Fruit fly (Drosophila melanogaster) whole organism, embryonic: ENCODE measurements around the gene CG32984.
A peak's percentile ranks its signal among the peaks of the same experiment; 100 is the strongest.

Experiments
- Bdp1 ChIP-seq: fragments of 200-800 bp; sonication (Bioruptor generic); optimal IDR thresholded peaks from 3 replicates; lab custom pipeline; 2016; ENCODE audit warnings: missing biosample characterization, missing genetic modification characterization
- CG10209 ChIP-seq: fragments of 200-800 bp; sonication (Bioruptor generic); optimal IDR thresholded peaks from 3 replicates; lab custom pipeline; 2017; ENCODE audit warnings: missing biosample characterization, mild to moderate bottlenecking, missing genetic modification characterization, missing genetic modification reagents
- CG11085 ChIP-seq: fragments of 200-800 bp; sonication (Bioruptor generic); IDR thresholded peaks from 2 replicates; pipeline ENCODE4 v1.3.6; 2022; ENCODE audit warnings: missing biosample characterization, missing genetic modification characterization
- CG11247 ChIP-seq: fragments of 200-800 bp; sonication (Bioruptor generic); IDR thresholded peaks from 2 replicates; pipeline ENCODE4 v1.3.6; 2022; ENCODE audit warnings: missing biosample characterization, missing genetic modification characterization
- CG11456 ChIP-seq: fragments of 200-800 bp; sonication (Bioruptor generic); IDR thresholded peaks from 3 replicates; pipeline ENCODE4 v1.3.6; 2022; ENCODE audit warnings: missing biosample characterization, missing genetic modification characterization
- CG12219 ChIP-seq: fragments of 200-800 bp; sonication (Bioruptor generic); optimal IDR thresholded peaks from 3 replicates; lab custom pipeline; 2018; ENCODE audit warnings: missing biosample characterization, mild to moderate bottlenecking, missing genetic modification characterization
- CG1233 ChIP-seq: fragments of 200-800 bp; sonication (Bioruptor generic); optimal IDR thresholded peaks from 4 replicates; lab custom pipeline; 2018; ENCODE audit warnings: missing biosample characterization, mild to moderate bottlenecking, missing genetic modification characterization
- CG12769 ChIP-seq: fragments of 200-800 bp; sonication (Bioruptor generic); optimal IDR thresholded peaks from 2 replicates; lab custom pipeline; 2019; ENCODE audit warnings: missing biosample characterization, mild to moderate bottlenecking, missing genetic modification characterization, moderate library complexity
- CG16813 ChIP-seq: fragments of 200-800 bp; sonication (Bioruptor generic); IDR thresholded peaks from 3 replicates; pipeline ENCODE4 v1.3.6; 2022; ENCODE audit warnings: missing biosample characterization, missing genetic modification characterization; ENCODE audit not compliant: partially characterized antibody
- CG17829 ChIP-seq: fragments of 200-800 bp; optimal IDR thresholded peaks from 2 replicates; lab custom pipeline; 2019; ENCODE audit warnings: missing biosample characterization, mild to moderate bottlenecking, missing genetic modification characterization, moderate library complexity
- CG18011 ChIP-seq: fragments of 200-800 bp; sonication (Bioruptor generic); optimal IDR thresholded peaks from 2 replicates; lab custom pipeline; 2017; ENCODE audit warnings: missing biosample characterization, missing genetic modification characterization, mild to moderate bottlenecking, moderate library complexity, missing genotype
- CG2678 ChIP-seq: fragments of 200-800 bp; sonication (Bioruptor generic); optimal IDR thresholded peaks from 3 replicates; lab custom pipeline; 2019; ENCODE audit warnings: missing biosample characterization, mild to moderate bottlenecking, missing genetic modification characterization, moderate library complexity
- CG3163 ChIP-seq: fragments of 200-800 bp; sonication (Bioruptor generic); optimal IDR thresholded peaks from 3 replicates; lab custom pipeline; 2016; ENCODE audit warnings: missing biosample characterization, missing genetic modification characterization
- CG34376 ChIP-seq: fragments of 200-800 bp; sonication (Bioruptor generic); optimal IDR thresholded peaks from 2 replicates; lab custom pipeline; 2018; ENCODE audit warnings: missing biosample characterization, mild to moderate bottlenecking, missing genetic modification characterization
- CG4282 ChIP-seq: fragments of 200-800 bp; sonication (Bioruptor generic); optimal IDR thresholded peaks from 2 replicates; lab custom pipeline; 2016; ENCODE audit warnings: missing biosample characterization, missing genetic modification characterization
- CG4404 ChIP-seq: fragments of 200-800 bp; sonication (Bioruptor generic); IDR thresholded peaks from 2 replicates; pipeline ENCODE4 v1.3.6; 2022; ENCODE audit warnings: missing biosample characterization, missing genetic modification characterization
- CG6272 ChIP-seq: fragments of 200-800 bp; sonication (Bioruptor generic); IDR thresholded peaks from 2 replicates; pipeline ENCODE4 v1.3.6; 2022; ENCODE audit warnings: missing biosample characterization, missing genetic modification characterization
- CG6683 ChIP-seq: fragments of 200-800 bp; sonication (Bioruptor generic); optimal IDR thresholded peaks from 2 replicates; lab custom pipeline; 2017; ENCODE audit warnings: missing biosample characterization, mild to moderate bottlenecking, missing genetic modification characterization, missing genetic modification reagents
- CG7963 ChIP-seq: fragments of 200-800 bp; sonication (Bioruptor generic); IDR thresholded peaks from 3 replicates; pipeline ENCODE4 v1.3.6; 2022; ENCODE audit warnings: missing biosample characterization, missing genetic modification characterization; ENCODE audit not compliant: partially characterized antibody
- CG8388 ChIP-seq: fragments of 200-800 bp; sonication (Bioruptor generic); optimal IDR thresholded peaks from 2 replicates; lab custom pipeline; 2019; ENCODE audit warnings: missing biosample characterization, mild to moderate bottlenecking, missing genetic modification characterization, moderate library complexity
- CG8478 ChIP-seq: fragments of >200 bp; optimal IDR thresholded peaks from 2 replicates; lab custom pipeline; 2018
- CHES-1-like ChIP-seq: fragments of 200-800 bp; sonication (Bioruptor generic); optimal IDR thresholded peaks from 2 replicates; lab custom pipeline; 2016; ENCODE audit warnings: missing biosample characterization, missing genetic modification characterization
- D ChIP-seq, 2 experiments: fragments of 200-800 bp in 1 of 2; fragments of >200 bp in 1 of 2; sonication (Bioruptor generic) in 1 of 2; optimal IDR thresholded peaks; 2 replicates in 1 of 2; 3 replicates in 1 of 2; lab custom pipeline; 2017; ENCODE audit warnings: mild to moderate bottlenecking in 1 of 2, missing biosample characterization in 1 of 2, missing genetic modification characterization in 1 of 2, missing genetic modification reagents in 1 of 2
- Fer2 ChIP-seq: fragments of 200-800 bp; sonication (Bioruptor generic); optimal IDR thresholded peaks from 2 replicates; lab custom pipeline; 2018; ENCODE audit warnings: missing biosample characterization, mild to moderate bottlenecking, missing genetic modification characterization, moderate library complexity
- HLH4C ChIP-seq: fragments of 200-800 bp; sonication (Bioruptor generic); IDR thresholded peaks from 3 replicates; pipeline ENCODE4 v1.3.6; 2022; ENCODE audit warnings: missing biosample characterization, missing genetic modification characterization; ENCODE audit not compliant: partially characterized antibody
- Hey ChIP-seq: fragments of 200-800 bp; sonication (Bioruptor generic); optimal IDR thresholded peaks from 3 replicates; lab custom pipeline; 2018; ENCODE audit warnings: missing biosample characterization, mild to moderate bottlenecking, missing genetic modification characterization
- Hmx ChIP-seq: fragments of 200-800 bp; sonication (Bioruptor generic); optimal IDR thresholded peaks from 2 replicates; lab custom pipeline; 2016; ENCODE audit warnings: missing biosample characterization, missing genetic modification characterization
- Hr39 ChIP-seq: fragments of >200 bp; optimal IDR thresholded peaks from 2 replicates; lab custom pipeline; 2017
- Mes4 ChIP-seq: fragments of 200-800 bp; sonication (Bioruptor generic); optimal IDR thresholded peaks from 2 replicates; lab custom pipeline; 2016; ENCODE audit warnings: missing biosample characterization, missing genetic modification characterization
- NC2α ChIP-seq: fragments of 200-800 bp; sonication (Bioruptor generic); optimal IDR thresholded peaks from 2 replicates; lab custom pipeline; 2016; ENCODE audit warnings: missing biosample characterization, missing genetic modification characterization
- Neu2 ChIP-seq: fragments of 200-800 bp; sonication (Bioruptor generic); optimal IDR thresholded peaks from 3 replicates; lab custom pipeline; 2016; ENCODE audit warnings: missing biosample characterization, missing genetic modification characterization, borderline replicate concordance
- Ptx1 ChIP-seq: fragments of 200-800 bp; sonication (Bioruptor generic); IDR thresholded peaks from 2 replicates; pipeline ENCODE4 v1.3.6; 2022; ENCODE audit warnings: missing biosample characterization, missing genetic modification characterization
- Side ChIP-seq: fragments of 200-800 bp; sonication (Bioruptor generic); optimal IDR thresholded peaks from 2 replicates; lab custom pipeline; 2016; ENCODE audit warnings: missing biosample characterization, missing genetic modification characterization
- Sox102F ChIP-seq: fragments of 200-800 bp; sonication (Bioruptor generic); optimal IDR thresholded peaks from 2 replicates; lab custom pipeline; 2018; ENCODE audit warnings: missing biosample characterization, mild to moderate bottlenecking, missing genetic modification characterization, moderate library complexity
- ab ChIP-seq: fragments of 200-800 bp; sonication (Bioruptor generic); optimal IDR thresholded peaks from 2 replicates; lab custom pipeline; 2016; ENCODE audit warnings: missing biosample characterization, missing genetic modification characterization
- cg ChIP-seq: fragments of 200-800 bp; sonication (Bioruptor generic); optimal IDR thresholded peaks from 3 replicates; lab custom pipeline; 2019; ENCODE audit warnings: missing biosample characterization, mild to moderate bottlenecking, missing genetic modification characterization, moderate library complexity
- croc ChIP-seq: fragments of 200-800 bp; sonication (Bioruptor generic); conservative IDR thresholded peaks from 3 replicates; pipeline ENCODE4 v1.3.6; 2022; ENCODE audit warnings: missing biosample characterization, missing genetic modification characterization
- fd3F ChIP-seq: fragments of 200-800 bp; sonication (Bioruptor generic); optimal IDR thresholded peaks from 2 replicates; lab custom pipeline; 2018; ENCODE audit warnings: missing biosample characterization, mild to moderate bottlenecking, missing genetic modification characterization, moderate library complexity
- gem ChIP-seq: fragments of 200-800 bp; sonication (Bioruptor generic); optimal IDR thresholded peaks from 2 replicates; lab custom pipeline; 2019; ENCODE audit warnings: missing biosample characterization, mild to moderate bottlenecking, missing genetic modification characterization, moderate library complexity
- hb ChIP-seq: fragments of 200-800 bp; sonication (Bioruptor generic); IDR thresholded peaks from 3 replicates; pipeline ENCODE4 v1.3.6; 2022; ENCODE audit warnings: missing biosample characterization, missing genetic modification characterization; ENCODE audit not compliant: partially characterized antibody
- ind ChIP-seq: fragments of 200-800 bp; sonication (Bioruptor generic); optimal IDR thresholded peaks from 3 replicates; lab custom pipeline; 2016; ENCODE audit warnings: missing biosample characterization, missing genetic modification characterization
- nerfin-1 ChIP-seq: fragments of 200-800 bp; sonication (Bioruptor generic); optimal IDR thresholded peaks from 3 replicates; lab custom pipeline; 2019; ENCODE audit warnings: missing biosample characterization, mild to moderate bottlenecking, missing genetic modification characterization, moderate library complexity
- otp ChIP-seq: fragments of 200-800 bp; sonication (Bioruptor generic); IDR thresholded peaks from 3 replicates; pipeline ENCODE4, ENCODE4 v1.3.6; 2022; ENCODE audit warnings: missing biosample characterization, missing genetic modification characterization
- pb ChIP-seq: fragments of 200-800 bp; sonication (Bioruptor generic); optimal IDR thresholded peaks from 3 replicates; lab custom pipeline; 2016; ENCODE audit warnings: missing biosample characterization, missing genetic modification characterization
- sim ChIP-seq: fragments of 200-800 bp; sonication (Bioruptor generic); IDR thresholded peaks from 2 replicates; pipeline ENCODE4 v1.3.6; 2022; ENCODE audit warnings: missing biosample characterization, missing genetic modification characterization
- sna ChIP-seq: fragments of 200-800 bp; sonication (Bioruptor generic); IDR thresholded peaks from 2 replicates; pipeline ENCODE4 v1.3.6; 2022; ENCODE audit warnings: missing biosample characterization, missing genetic modification characterization; ENCODE audit not compliant: partially characterized antibody
- so ChIP-seq: fragments of 200-800 bp; sonication (Bioruptor generic); IDR thresholded peaks from 3 replicates; pipeline ENCODE4 v1.3.6; 2022; ENCODE audit warnings: missing biosample characterization, missing genetic modification characterization
- ttk ChIP-seq: fragments of 200-800 bp; sonication (Bioruptor generic); IDR thresholded peaks from 2 replicates; pipeline ENCODE4 v2.1.2; 2022; ENCODE audit warnings: missing biosample characterization, missing genetic modification characterization
- twi ChIP-seq: fragments of 200-800 bp; optimal IDR thresholded peaks from 2 replicates; lab custom pipeline; 2019; ENCODE audit warnings: missing biosample characterization, mild to moderate bottlenecking, missing genetic modification characterization, moderate library complexity
- zf30C ChIP-seq: fragments of 200-800 bp; sonication (Bioruptor generic); optimal IDR thresholded peaks from 3 replicates; lab custom pipeline; 2018; ENCODE audit warnings: missing biosample characterization, mild to moderate bottlenecking, missing genetic modification characterization

CG32984 gene

dm6 chr2L:8955597-8956335 is 9.0 kb upstream of the CG32984 start (continued):
- TF ChIP-seq twi (tag; lab: Kevin White, UChicago) (no peak), NC2α (no peak), ind (no peak), Side (GFP tag; lab: Kevin White, UChicago) (no peak), CG6272 (no peak), Neu2 (no peak), CG16813 (GFP tag; lab: Robert Waterston, UW) (no peak), CG4404 (no peak), Hey (tag; lab: Kevin White, UChicago) (no peak), Hmx (GFP tag; lab: Kevin White, UChicago) (no peak), CG11247 (GFP tag; lab: Robert Waterston, UW) (no peak), CG1233 (GFP tag; lab: Kevin White, UChicago) (no peak), CG12219 (GFP tag; lab: Kevin White, UChicago) (no peak), Mes4 (GFP tag; lab: Kevin White, UChicago) (no peak), otp (0 out of 3 replicates have a peak, but pooled peaks have one; percentile 18), Bdp1 (GFP tag; lab: Kevin White, UChicago) (no peak), HLH4C (no peak), hb (GFP tag; lab: Robert Waterston, UW) (no peak), CG4282 (GFP tag; lab: Kevin White, UChicago) (no peak), CG10209 (GFP tag; lab: Kevin White, UChicago) (no peak), CG6683 (GFP tag; lab: Kevin White, UChicago) (no peak), gem (tag; lab: Kevin White, UChicago) (peak; percentile 38), ttk (GFP tag; lab: Robert Waterston, UW) (no peak), pb (GFP tag; lab: Kevin White, UChicago) (no peak), fd3F (GFP tag; lab: Kevin White, UChicago) (no peak), zf30C (GFP tag; lab: Kevin White, UChicago) (no peak), CG12769 (tag; lab: Kevin White, UChicago) (peak; percentile 40), CG8388 (GFP tag; lab: Kevin White, UChicago) (no peak), Sox102F (GFP tag; lab: Kevin White, UChicago) (no peak), Ptx1 (GFP tag; lab: Robert Waterston, UW) (no peak), CG3163 (GFP tag; lab: Kevin White, UChicago) (no peak), CG18011 (GFP tag; lab: Kevin White, UChicago) (no peak), CG8478 (lab: Kevin White, UChicago) (no peak), CG11085 (GFP tag; lab: Robert Waterston, UW) (no peak), sim (GFP tag; lab: Robert Waterston, UW) (no peak), CG11456 (GFP tag; lab: Robert Waterston, UW) (no peak), ab (GFP tag; lab: Kevin White, UChicago) (no peak), CG34376 (no peak), so (GFP tag; lab: Robert Waterston, UW) (peak; percentile 14; the same call in 1 of the 3 replicates), nerfin-1 (no peak), Hr39 (lab: Kevin White, UChicago) (no peak), croc (no peak), CHES-1-like (GFP tag; lab: Kevin White, UChicago) (no peak), CG7963 (no peak), CG2678 (tag; lab: Kevin White, UChicago) (peak; percentile 29), sna (GFP tag; lab: Robert Waterston, UW) (no peak), CG17829 (tag; lab: Kevin White, UChicago) (no peak), D (optimal IDR thresholded peaks at IDR 0.05; lab: Kevin White, UChicago) (no peak), D (GFP tag; optimal IDR thresholded peaks at IDR 0.05; lab: Kevin White, UChicago) (no peak), Fer2 (tag; lab: Kevin White, UChicago) (no peak), cg (GFP tag; lab: Kevin White, UChicago) (no peak)
